Worm (Caenorhabditis elegans): Measurements from ENCODE around the gene ndx-3.
"Not testable (repeated sequence)": the region's sequence is repeated elsewhere in the genome, so short reads cannot be mapped to it uniquely, and the experiment has no call there.

Gene ndx-3

ce11 chrII:4932727-4933126 lies 20.7 kb upstream of the ndx-3 start, which contains the start of gene msp-152:
Gene msp-152, plus strand, starts transcription at chrII:4933027.
- not testable (repeated sequence) for TF ChIP-seq B0310.2 (tag; optimal IDR thresholded peaks at IDR 0.05); flt-1 (GFP tag; IDR thresholded peaks at IDR 0.05); tra-4 (tag; optimal IDR thresholded peaks at IDR 0.05)

ce11 chrII:4934954-4935353 lies 18.4 kb upstream of the ndx-3 start, which contains the start of gene gst-30:
Gene gst-30, minus strand, starts transcription at chrII:4935054.
- no peak for TF ChIP-seq B0310.2 (tag; optimal IDR thresholded peaks at IDR 0.05)
- TF ChIP-seq hnd-1 (tag; optimal IDR thresholded peaks at IDR 0.05): no peak

- TF ChIP-seq sea-1 (GFP tag; conservative IDR thresholded peaks at IDR 0.05) (no peak), hmbx-1 (tag; optimal IDR thresholded peaks at IDR 0.05) (no peak), aly-1 (tag; optimal IDR thresholded peaks at IDR 0.05) (no peak), pes-1 (GFP tag; IDR thresholded peaks at IDR 0.05) (no peak), tra-4 (tag; optimal IDR thresholded peaks at IDR 0.05) (no peak), scrt-1 (GFP tag; IDR thresholded peaks at IDR 0.05) (no peak), ets-7 (tag; optimal IDR thresholded peaks at IDR 0.05) (no peak), flt-1 (GFP tag; IDR thresholded peaks at IDR 0.05) (no peak), B0310.2 (tag; optimal IDR thresholded peaks at IDR 0.05) (no peak), ceh-36 (tag; optimal IDR thresholded peaks at IDR 0.05) (no peak), tbx-37 (GFP tag; conservative IDR thresholded peaks at IDR 0.05) (no peak), ama-1 (optimal IDR thresholded peaks at IDR 0.05) (no peak), tbx-11 (GFP tag; IDR thresholded peaks at IDR 0.05) (no peak), hnd-1 (tag; optimal IDR thresholded peaks at IDR 0.05) (no peak), F13C5.2 (tag; optimal IDR thresholded peaks at IDR 0.05) (no peak), hmg-4 (GFP tag; optimal IDR thresholded peaks at IDR 0.05) (no peak), ceh-13 (GFP tag; optimal IDR thresholded peaks at IDR 0.05) (no peak)
Measured at ce11 chrII:4935518-4935917, 17.9 kb upstream of the ndx-3 start, which contains the start of gene ZK546.5. Gene ZK546.5, plus strand, starts transcription at chrII:4935818.

ce11 chrII:4937743-4938142 lies 15.6 kb upstream of the ndx-3 start, which contains the start of gene ZK546.4:
Gene ZK546.4, plus strand, starts transcription at chrII:4938043.
- TF ChIP-seq tbx-37 (GFP tag; conservative IDR thresholded peaks at IDR 0.05) (no peak), sea-1 (GFP tag; conservative IDR thresholded peaks at IDR 0.05) (no peak), aly-1 (tag; optimal IDR thresholded peaks at IDR 0.05) (no peak), ceh-36 (tag; optimal IDR thresholded peaks at IDR 0.05) (no peak), ama-1 (optimal IDR thresholded peaks at IDR 0.05) (no peak), ceh-13 (GFP tag; optimal IDR thresholded peaks at IDR 0.05) (no peak), tra-4 (tag; optimal IDR thresholded peaks at IDR 0.05) (no peak), ets-7 (tag; optimal IDR thresholded peaks at IDR 0.05) (no peak), hmbx-1 (tag; optimal IDR thresholded peaks at IDR 0.05) (no peak), B0310.2 (tag; optimal IDR thresholded peaks at IDR 0.05) (no peak)

- no peak for TF ChIP-seq F13C5.2 (tag; optimal IDR thresholded peaks at IDR 0.05)
- no peak for TF ChIP-seq sea-1 (GFP tag; conservative IDR thresholded peaks at IDR 0.05)
- TF ChIP-seq hmbx-1 (tag; optimal IDR thresholded peaks at IDR 0.05): no peak
- TF ChIP-seq scrt-1 (GFP tag; IDR thresholded peaks at IDR 0.05): no peak
- no peak for TF ChIP-seq tbx-37 (GFP tag; conservative IDR thresholded peaks at IDR 0.05)
- TF ChIP-seq tbx-11 (GFP tag; IDR thresholded peaks at IDR 0.05): no peak
- TF ChIP-seq ets-7 (tag; optimal IDR thresholded peaks at IDR 0.05): no peak
- TF ChIP-seq flt-1 (GFP tag; IDR thresholded peaks at IDR 0.05): no peak
- TF ChIP-seq tra-4 (tag; optimal IDR thresholded peaks at IDR 0.05): no peak
- no peak for TF ChIP-seq pes-1 (GFP tag; IDR thresholded peaks at IDR 0.05)
- no peak for TF ChIP-seq hmg-4 (GFP tag; optimal IDR thresholded peaks at IDR 0.05)
- no peak for TF ChIP-seq ceh-36 (tag; optimal IDR thresholded peaks at IDR 0.05)
- TF ChIP-seq aly-1 (tag; optimal IDR thresholded peaks at IDR 0.05): no peak
- no peak for TF ChIP-seq hnd-1 (tag; optimal IDR thresholded peaks at IDR 0.05)
Measured at ce11 chrII:4941050-4941449, 12.3 kb upstream of the ndx-3 start, which contains the start of gene cblc-1. Gene cblc-1, minus strand, starts transcription at chrII:4941150.

ce11 chrII:4941541-4942206 lies 11.7 kb upstream of the ndx-3 start, which contains the start of gene ZK546.19:
Gene ZK546.19, plus strand, starts transcription at chrII:4941726.
- no peak for TF ChIP-seq hnd-1 (tag; optimal IDR thresholded peaks at IDR 0.05)
- TF ChIP-seq tbx-37 (GFP tag; conservative IDR thresholded peaks at IDR 0.05): no peak
- TF ChIP-seq tbx-11 (GFP tag; IDR thresholded peaks at IDR 0.05): no peak
- no peak for TF ChIP-seq sea-1 (GFP tag; conservative IDR thresholded peaks at IDR 0.05)
- TF ChIP-seq ceh-13 (GFP tag; optimal IDR thresholded peaks at IDR 0.05): no peak
- no peak for TF ChIP-seq ceh-36 (tag; optimal IDR thresholded peaks at IDR 0.05)
- TF ChIP-seq pes-1 (GFP tag; IDR thresholded peaks at IDR 0.05): no peak
- TF ChIP-seq tra-4 (tag; optimal IDR thresholded peaks at IDR 0.05): no peak
- TF ChIP-seq hmg-4 (GFP tag; optimal IDR thresholded peaks at IDR 0.05): no peak
- no peak for TF ChIP-seq aly-1 (tag; optimal IDR thresholded peaks at IDR 0.05)
- no peak for TF ChIP-seq hmbx-1 (tag; optimal IDR thresholded peaks at IDR 0.05)
- no peak for TF ChIP-seq B0310.2 (tag; optimal IDR thresholded peaks at IDR 0.05)
- TF ChIP-seq flt-1 (GFP tag; IDR thresholded peaks at IDR 0.05): no peak
- TF ChIP-seq ama-1 (optimal IDR thresholded peaks at IDR 0.05): no peak
- no peak for TF ChIP-seq F13C5.2 (tag; optimal IDR thresholded peaks at IDR 0.05)
- TF ChIP-seq scrt-1 (GFP tag; IDR thresholded peaks at IDR 0.05): no peak

ce11 chrII:4942397-4942796 lies 11.0 kb upstream of the ndx-3 start:
- peak; percentile 79 for TF ChIP-seq sea-1 (GFP tag; conservative IDR thresholded peaks at IDR 0.05)
- TF ChIP-seq tbx-37 (GFP tag; conservative IDR thresholded peaks at IDR 0.05): peak; percentile 71
- peak; percentile 68 for TF ChIP-seq F13C5.2 (tag; optimal IDR thresholded peaks at IDR 0.05)
- peak; percentile 90 for TF ChIP-seq pes-1 (GFP tag; IDR thresholded peaks at IDR 0.05)
- TF ChIP-seq tbx-11 (GFP tag; IDR thresholded peaks at IDR 0.05): peak; percentile 74; the same call in 1 of the 2 replicates
- TF ChIP-seq ets-7 (tag; optimal IDR thresholded peaks at IDR 0.05): peak; percentile 29
- no peak for TF ChIP-seq tra-4 (tag; optimal IDR thresholded peaks at IDR 0.05)
- TF ChIP-seq hmbx-1 (tag; optimal IDR thresholded peaks at IDR 0.05): peak; percentile 58
- peak; percentile 83 for TF ChIP-seq B0310.2 (tag; optimal IDR thresholded peaks at IDR 0.05)
- peak; percentile 79 for TF ChIP-seq flt-1 (GFP tag; IDR thresholded peaks at IDR 0.05)
- TF ChIP-seq scrt-1 (GFP tag; IDR thresholded peaks at IDR 0.05): peak; percentile 85
- peak; percentile 79 for TF ChIP-seq ceh-13 (GFP tag; optimal IDR thresholded peaks at IDR 0.05)
- peak; percentile 95 for TF ChIP-seq hmg-4 (GFP tag; optimal IDR thresholded peaks at IDR 0.05)
- TF ChIP-seq aly-1 (tag; optimal IDR thresholded peaks at IDR 0.05): peak; percentile 87
- TF ChIP-seq ceh-36 (tag; optimal IDR thresholded peaks at IDR 0.05): peak; percentile 89
- TF ChIP-seq hnd-1 (tag; optimal IDR thresholded peaks at IDR 0.05): peak; percentile 47
- TF ChIP-seq ama-1 (optimal IDR thresholded peaks at IDR 0.05): peak; percentile 22
